Worm (Caenorhabditis elegans) whole organism, early embryonic: ENCODE measurements around the gene ttyh-1.

Experiments used
- F13C5.2 ChIP-seq: sonication (generic microtip); optimal IDR thresholded peaks from 2 replicates; lab custom pipeline; 2017; ENCODE audit warnings: mild to moderate bottlenecking, missing genetic modification characterization, inconsistent platforms, missing compliant biosample characterization
- ama-1 ChIP-seq: fragments of 150-350 bp; optimal IDR thresholded peaks from 2 replicates; lab custom pipeline; 2014

- no peak for TF ChIP-seq ama-1 (lab: Kevin White, UChicago)
- TF ChIP-seq F13C5.2 (tag; lab: Kevin White, UChicago): no peak
Measured at ce11 chrX:11346155-11346554, 22.4 kb upstream of the ttyh-1 start, which contains the start of gene oct-2.
